Worm (Caenorhabditis elegans) whole organism, mixed stage, embryonic: ENCODE results near the gene F38B7.17.

Source experiments
- blmp-1 ChIP-seq: fragments of 150-350 bp; optimal IDR thresholded peaks from 2 replicates; lab custom pipeline; 2014; ENCODE audit warnings: missing biosample characterization, missing genetic modification characterization
- elt-3 ChIP-seq: fragments of 150-350 bp; optimal IDR thresholded peaks from 2 replicates; lab custom pipeline; 2014; ENCODE audit warnings: missing biosample characterization, missing genetic modification characterization
- lin-13 ChIP-seq: fragments of 150-350 bp; optimal IDR thresholded peaks from 2 replicates; lab custom pipeline; 2014; ENCODE audit warnings: missing biosample characterization, missing genetic modification characterization
- nhr-12 ChIP-seq: fragments of 150-350 bp; optimal IDR thresholded peaks from 2 replicates; lab custom pipeline; 2014; ENCODE audit warnings: missing biosample characterization, missing genetic modification characterization
- nhr-2 ChIP-seq: fragments of 150-350 bp; optimal IDR thresholded peaks from 2 replicates; lab custom pipeline; 2014; ENCODE audit warnings: missing biosample characterization, missing genetic modification characterization
- nhr-237 ChIP-seq: fragments of 150-350 bp; optimal IDR thresholded peaks from 2 replicates; lab custom pipeline; 2014; ENCODE audit warnings: missing biosample characterization, missing genetic modification characterization
- pha-4 ChIP-seq: fragments of 150-350 bp; optimal IDR thresholded peaks from 2 replicates; lab custom pipeline; 2018; ENCODE audit warnings: missing biosample characterization, missing genetic modification reagents, missing genetic modification characterization
- sem-2 ChIP-seq: fragments of 200-800 bp; sonication (Bioruptor generic); optimal IDR thresholded peaks from 2 replicates; lab custom pipeline; 2018; ENCODE audit warnings: mild to moderate bottlenecking, missing genetic modification characterization, missing compliant biosample characterization
- unc-62 ChIP-seq: fragments of 150-350 bp; optimal IDR thresholded peaks from 2 replicates; lab custom pipeline; 2014; ENCODE audit warnings: missing biosample characterization, missing genetic modification reagents, missing genetic modification characterization

ce11 chrV:11517789-11518188 is 31.0 kb downstream of the F38B7.17 start, which contains the start of gene C55A6.4:
- TF ChIP-seq nhr-237 (tag; lab: Kevin White, UChicago) (no peak), pha-4 (tag; lab: Kevin White, UChicago) (no peak), blmp-1 (tag; lab: Kevin White, UChicago) (no peak), nhr-2 (tag; lab: Kevin White, UChicago) (no peak), elt-3 (tag; lab: Kevin White, UChicago) (no peak), unc-62 (GFP tag; lab: Kevin White, UChicago) (no peak), sem-2 (no peak), lin-13 (tag; lab: Kevin White, UChicago) (no peak), nhr-12 (no peak)
